Worm (Caenorhabditis elegans) whole organism, mixed stage, embryonic: ENCODE results near the gene C25F9.2.

Source experiments
- blmp-1 ChIP-seq: fragments of 150-350 bp; optimal IDR thresholded peaks from 2 replicates; lab custom pipeline; 2014; ENCODE audit warnings: missing biosample characterization, missing genetic modification characterization
- elt-3 ChIP-seq: fragments of 150-350 bp; optimal IDR thresholded peaks from 2 replicates; lab custom pipeline; 2014; ENCODE audit warnings: missing biosample characterization, missing genetic modification characterization
- ham-2 ChIP-seq: fragments of 200-800 bp; sonication (Bioruptor generic); optimal IDR thresholded peaks from 2 replicates; lab custom pipeline; 2018; ENCODE audit warnings: mild to moderate bottlenecking, missing genetic modification characterization, missing compliant biosample characterization
- mep-1 ChIP-seq: fragments of 150-350 bp; optimal IDR thresholded peaks from 2 replicates; lab custom pipeline; 2017; ENCODE audit warnings: missing biosample characterization, missing genetic modification reagents, missing genetic modification characterization, inconsistent platforms
- nhr-237 ChIP-seq: fragments of 150-350 bp; optimal IDR thresholded peaks from 2 replicates; lab custom pipeline; 2014; ENCODE audit warnings: missing biosample characterization, missing genetic modification characterization

ce11 chrV:19396576-19397313 lies 24.5 kb upstream of the C25F9.2 start:
- no peak for TF ChIP-seq mep-1 (tag; lab: Kevin White, UChicago)
- TF ChIP-seq blmp-1 = no peak
- TF ChIP-seq ham-2 (GFP tag; lab: Kevin White, UChicago) = no peak
- TF ChIP-seq nhr-237 (tag; lab: Kevin White, UChicago) = no peak
- no peak for TF ChIP-seq elt-3 (tag; lab: Kevin White, UChicago)
